Worm (Caenorhabditis elegans): ENCODE results near the gene hlh-34.

hlh-34 gene

DNA sequence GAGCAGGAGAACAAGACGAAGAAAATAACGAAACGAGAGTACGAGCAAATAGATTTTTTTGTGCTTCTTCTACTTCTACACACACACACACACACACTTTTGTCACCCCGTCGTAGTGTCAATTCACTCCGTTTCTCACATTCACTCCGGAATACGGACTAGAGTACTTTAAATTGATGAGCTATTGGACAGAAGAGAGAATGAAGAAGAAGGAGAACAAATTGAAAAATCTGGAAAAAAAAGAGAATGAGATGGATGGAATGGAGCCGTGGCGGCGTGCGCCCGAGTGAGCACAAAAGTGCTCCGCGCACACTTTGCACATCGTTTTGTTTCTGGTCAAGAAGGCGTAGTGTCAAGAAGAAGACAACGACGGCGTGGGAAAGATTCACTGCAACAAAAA, 19.7 kb downstream of the hlh-34 start:
- TF ChIP-seq pbrm-1 (GFP tag; IDR thresholded peaks at IDR 0.05), result no peak
- TF ChIP-seq mcd-1 (GFP tag; IDR thresholded peaks at IDR 0.05), result no peak
- no peak for TF ChIP-seq K11D2.4 (GFP tag; IDR thresholded peaks at IDR 0.05)
- TF ChIP-seq hlh-12 (tag; optimal IDR thresholded peaks at IDR 0.05), result no peak
- TF ChIP-seq nhr-179 (tag; optimal IDR thresholded peaks at IDR 0.05), result no peak
- TF ChIP-seq B0035.1 (tag; optimal IDR thresholded peaks at IDR 0.05), result no peak

DNA sequence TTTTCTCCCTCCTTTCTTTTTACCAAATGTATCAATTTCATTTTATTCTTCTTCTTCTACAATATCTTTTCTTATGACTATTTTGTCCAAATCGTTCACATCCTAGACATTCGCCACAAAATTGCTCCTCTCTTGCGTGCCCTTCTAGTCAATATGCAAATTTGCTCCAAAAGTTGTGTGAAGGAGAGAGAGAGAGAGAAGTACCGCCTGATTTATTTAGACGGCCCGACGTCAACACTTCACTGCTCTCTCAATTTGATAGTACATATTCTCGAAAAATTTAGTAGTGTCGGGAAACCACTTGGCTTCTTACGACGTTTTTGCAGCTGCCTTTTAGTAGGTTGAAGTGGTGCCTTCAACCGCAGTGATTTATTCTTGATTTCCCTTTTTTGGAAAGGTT, 20.7 kb downstream of the hlh-34 start:
- TF ChIP-seq ceh-27 (GFP tag; optimal IDR thresholded peaks at IDR 0.05) (peak; percentile 32), fkh-3 (tag; optimal IDR thresholded peaks at IDR 0.05) (no peak)

DNA sequence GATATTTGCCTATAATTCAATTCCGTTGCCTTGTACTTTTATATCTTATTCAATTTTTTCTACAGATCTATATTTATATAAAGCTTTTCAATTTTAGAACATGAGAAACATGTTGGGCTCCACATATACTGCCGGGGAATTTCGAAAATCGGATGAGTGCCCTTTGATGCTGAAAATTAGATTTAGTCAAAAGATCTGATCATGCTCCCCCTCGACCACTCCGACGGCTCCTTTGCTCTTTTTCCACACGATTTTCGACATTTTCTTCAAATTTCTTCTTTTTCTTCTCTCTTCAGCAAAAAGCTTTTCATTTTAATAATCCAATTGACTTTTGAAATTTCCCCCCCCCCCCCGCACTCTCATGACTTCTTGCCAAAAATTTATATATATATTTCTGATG, 25.8 kb downstream of the hlh-34 start:
- TF ChIP-seq F52B5.7 (tag; optimal IDR thresholded peaks at IDR 0.05) (no peak), him-1 (tag; optimal IDR thresholded peaks at IDR 0.05) (no peak), hlh-26 (GFP tag; conservative IDR thresholded peaks at IDR 0.05) (no peak), ets-4 (GFP tag; optimal IDR thresholded peaks at IDR 0.05) (no peak), ztf-3 (GFP tag; optimal IDR thresholded peaks at IDR 0.05) (no peak), sdz-38 (tag; optimal IDR thresholded peaks at IDR 0.05) (no peak), snpc-1.3 (tag; optimal IDR thresholded peaks at IDR 0.05; ENCODE audit: insufficient read depth) (no peak), ZK185.1 (tag; optimal IDR thresholded peaks at IDR 0.05; ENCODE audit: poor library complexity, severe bottlenecking) (no peak), sptf-2 (GFP tag; optimal IDR thresholded peaks at IDR 0.05) (no peak), D2030.7 (GFP tag; IDR thresholded peaks at IDR 0.05) (no peak), snpc-4 (GFP tag; optimal IDR thresholded peaks at IDR 0.05) (no peak), snpc-4 (tag; optimal IDR thresholded peaks at IDR 0.05) (no peak), K12H6.12 (tag; optimal IDR thresholded peaks at IDR 0.05) (no peak), dox-1 (GFP tag; IDR thresholded peaks at IDR 0.05) (no peak)

DNA sequence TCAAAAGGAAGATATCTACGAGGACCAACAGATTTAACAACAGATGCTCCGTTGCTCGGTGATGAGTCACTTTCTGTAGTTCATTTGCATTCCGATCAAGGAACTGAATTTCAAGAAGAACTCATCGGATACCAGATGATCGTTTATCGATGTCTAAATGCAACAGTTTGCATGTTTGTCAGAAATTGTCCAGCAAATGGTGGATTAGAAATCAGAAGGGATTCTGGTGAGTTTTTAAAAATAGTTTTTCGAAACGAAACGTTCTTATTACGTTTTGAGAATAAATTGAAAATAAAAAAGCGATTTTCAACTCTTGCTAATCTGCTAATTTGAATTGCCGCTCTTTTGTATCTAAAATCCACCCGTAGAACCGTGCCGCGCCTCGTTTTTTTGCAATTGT, 27.3 kb downstream of the hlh-34 start:
- no peak for TF ChIP-seq Y67H2A.10 (GFP tag; conservative IDR thresholded peaks at IDR 0.05)
- no peak for TF ChIP-seq C17E4.6 (GFP tag; IDR thresholded peaks at IDR 0.05)
- no peak for TF ChIP-seq mxl-1 (tag; optimal IDR thresholded peaks at IDR 0.05)
- no peak for TF ChIP-seq ZK185.1 (tag; optimal IDR thresholded peaks at IDR 0.05; ENCODE audit: poor library complexity, severe bottlenecking)
- no peak for TF ChIP-seq tbp1 (GFP tag; optimal IDR thresholded peaks at IDR 0.05)
- no peak for TF ChIP-seq K12H6.12 (tag; optimal IDR thresholded peaks at IDR 0.05)
- no peak for TF ChIP-seq let-607 (tag; optimal IDR thresholded peaks at IDR 0.05)
- no peak for TF ChIP-seq somi-1 (GFP tag; optimal IDR thresholded peaks at IDR 0.05)
- no peak for TF ChIP-seq Y53G8AR.9 (GFP tag; conservative IDR thresholded peaks at IDR 0.05)
- TF ChIP-seq lir-1 (GFP tag; conservative IDR thresholded peaks at IDR 0.05), result no peak
- TF ChIP-seq die-1 (tag; optimal IDR thresholded peaks at IDR 0.05), result no peak
- TF ChIP-seq nfyb-1 (GFP tag; IDR thresholded peaks at IDR 0.05), result no peak
- TF ChIP-seq B0035.1 (tag; optimal IDR thresholded peaks at IDR 0.05), result no peak
- TF ChIP-seq him-1 (tag; optimal IDR thresholded peaks at IDR 0.05), result no peak
- TF ChIP-seq D2030.7 (GFP tag; IDR thresholded peaks at IDR 0.05), result no peak

DNA sequence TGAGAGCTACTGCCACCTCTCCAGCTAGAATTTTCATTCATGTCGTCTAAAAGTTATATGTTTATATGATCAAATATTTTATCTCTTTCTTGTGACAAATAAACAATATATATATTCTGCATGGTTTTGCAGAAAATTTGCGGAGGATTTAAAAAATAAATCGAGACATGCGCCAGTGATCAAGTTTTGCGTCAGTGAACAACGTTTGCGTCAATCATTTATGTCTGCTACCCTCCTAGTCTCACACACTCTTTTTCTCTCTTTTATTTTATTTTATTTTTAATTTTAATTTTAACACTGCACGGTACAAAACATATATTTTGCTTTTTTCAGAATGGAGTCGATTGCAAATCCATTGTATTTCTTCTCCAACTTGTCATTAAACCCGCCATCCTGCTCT, 28.7 kb downstream of the hlh-34 start, which contains the start of the genes tag-65 and ccz-1:
Gene tag-65, minus strand, starts transcription at position 46 of the 400 bp plus-strand sequence.
Gene ccz-1, plus strand, starts transcription at position 334 of the 400 bp plus-strand sequence.
- no peak for TF ChIP-seq cebp-2 (GFP tag; IDR thresholded peaks at IDR 0.05)
- TF ChIP-seq mel-28 (tag; optimal IDR thresholded peaks at IDR 0.05; ENCODE audit: borderline replicate concordance), result no peak
- peak; percentile 19 for TF ChIP-seq repo-1 (tag; optimal IDR thresholded peaks at IDR 0.05)
- no peak for TF ChIP-seq hlh-12 (tag; optimal IDR thresholded peaks at IDR 0.05)
- peak; percentile 89 for TF ChIP-seq lin-54 (GFP tag; optimal IDR thresholded peaks at IDR 0.05)
- TF ChIP-seq D2030.7 (GFP tag; IDR thresholded peaks at IDR 0.05), result peak; percentile 46; the same call in 1 of the 2 replicates
- TF ChIP-seq dpff-1 (tag; optimal IDR thresholded peaks at IDR 0.05), result no peak
- peak; percentile 88 for TF ChIP-seq mcd-1 (GFP tag; IDR thresholded peaks at IDR 0.05)
- peak; percentile 60 for TF ChIP-seq dpl-1 (GFP tag; optimal IDR thresholded peaks at IDR 0.05)
- TF ChIP-seq nfyb-1 (GFP tag; IDR thresholded peaks at IDR 0.05), result peak; percentile 78
- TF ChIP-seq egl-18 (GFP tag; IDR thresholded peaks at IDR 0.05), result no peak
- TF ChIP-seq lin-35 (GFP tag; optimal IDR thresholded peaks at IDR 0.05), result peak in 1 of 3 experiments; percentile 89
- TF ChIP-seq F52B5.7 (tag; optimal IDR thresholded peaks at IDR 0.05), result no peak
- TF ChIP-seq F39B2.1 (GFP tag; IDR thresholded peaks at IDR 0.05), result no peak
- TF ChIP-seq rpc-1 (optimal IDR thresholded peaks at IDR 0.05), result no peak
- no peak for TF ChIP-seq rpc-1 (tag; optimal IDR thresholded peaks at IDR 0.05)
- no peak for TF ChIP-seq ceh-79 (tag; optimal IDR thresholded peaks at IDR 0.05)

All from whole organism, young adult.